Worm (Caenorhabditis elegans) whole organism, late embryonic: Measurements from ENCODE around the gene gtbp-1.

Source experiments
- C08G9.2 ChIP-seq: sonication (generic microtip); optimal IDR thresholded peaks from 2 replicates; lab custom pipeline; 2016; ENCODE audit warnings: mild to moderate bottlenecking, missing genetic modification characterization, moderate library complexity, missing compliant biosample characterization
- K09A11.1 ChIP-seq: sonication (generic microtip); optimal IDR thresholded peaks from 2 replicates; lab custom pipeline; 2017; ENCODE audit warnings: antibody characterized with exemption, mild to moderate bottlenecking, missing genetic modification characterization, missing compliant biosample characterization; ENCODE audit not compliant: insufficient read depth
- T23F11.4 ChIP-seq: fragments of 200-800 bp; sonication (Bioruptor generic); optimal IDR thresholded peaks from 2 replicates; lab custom pipeline; 2018; ENCODE audit warnings: mild to moderate bottlenecking, missing genetic modification characterization, missing compliant biosample characterization
- Y22D7AL.16 ChIP-seq: sonication (generic microtip); optimal IDR thresholded peaks from 2 replicates; lab custom pipeline; 2016; ENCODE audit warnings: missing genetic modification characterization, missing compliant biosample characterization
- ama-1 ChIP-seq: fragments of 150-350 bp; optimal IDR thresholded peaks from 2 replicates; lab custom pipeline; 2014
- ceh-19 ChIP-seq: fragments of 200-800 bp; sonication (Bioruptor generic); optimal IDR thresholded peaks from 2 replicates; lab custom pipeline; 2018; ENCODE audit warnings: mild to moderate bottlenecking, missing genetic modification characterization, missing compliant biosample characterization
- ceh-2 ChIP-seq: sonication (generic microtip); optimal IDR thresholded peaks from 2 replicates; lab custom pipeline; 2016; ENCODE audit warnings: missing genotype, missing genetic modification characterization, missing compliant biosample characterization
- ceh-24 ChIP-seq: sonication (generic microtip); optimal IDR thresholded peaks from 2 replicates; lab custom pipeline; 2016; ENCODE audit warnings: mild to moderate bottlenecking, missing genetic modification characterization, missing compliant biosample characterization
- ceh-30 ChIP-seq: fragments of 150-350 bp; optimal IDR thresholded peaks from 2 replicates; lab custom pipeline; 2014; ENCODE audit warnings: missing biosample characterization, missing genetic modification characterization
- ceh-45 ChIP-seq: fragments of 200-800 bp; sonication (Bioruptor generic); IDR thresholded peaks from 2 replicates; pipeline ENCODE4 v1.3.6; 2022; ENCODE audit warnings: missing genetic modification reagents, missing genetic modification characterization, missing compliant biosample characterization
- ceh-48 ChIP-seq: sonication (generic microtip); optimal IDR thresholded peaks from 2 replicates; lab custom pipeline; 2016; ENCODE audit warnings: missing genetic modification characterization, inconsistent platforms, missing compliant biosample characterization
- ceh-6 ChIP-seq: fragments of 200-800 bp; sonication (Bioruptor generic); optimal IDR thresholded peaks from 2 replicates; lab custom pipeline; 2018; ENCODE audit warnings: mild to moderate bottlenecking, missing genetic modification characterization, missing compliant biosample characterization
- ceh-9 ChIP-seq: sonication (generic microtip); optimal IDR thresholded peaks from 2 replicates; lab custom pipeline; 2016; ENCODE audit warnings: mild to moderate bottlenecking, missing genetic modification characterization, inconsistent platforms, missing compliant biosample characterization
- dmd-4 ChIP-seq: sonication (generic microtip); optimal IDR thresholded peaks from 2 replicates; lab custom pipeline; 2016; ENCODE audit warnings: borderline replicate concordance, missing genetic modification characterization, missing compliant biosample characterization
- dve-1 ChIP-seq: sonication (generic microtip); optimal IDR thresholded peaks from 2 replicates; lab custom pipeline; 2017; ENCODE audit warnings: antibody characterized with exemption, mild to moderate bottlenecking, missing genetic modification characterization, missing compliant biosample characterization
- elt-2 ChIP-seq: sonication (generic microtip); optimal IDR thresholded peaks from 2 replicates; lab custom pipeline; 2016; ENCODE audit warnings: missing genetic modification reagents, missing genetic modification characterization, missing compliant biosample characterization
- elt-4 ChIP-seq: sonication (generic microtip); optimal IDR thresholded peaks from 2 replicates; lab custom pipeline; 2016; ENCODE audit warnings: missing genetic modification characterization, missing compliant biosample characterization
- ets-4 ChIP-seq: sonication (generic microtip); optimal IDR thresholded peaks from 2 replicates; lab custom pipeline; 2016; ENCODE audit warnings: missing genetic modification characterization, missing compliant biosample characterization
- eyg-1 ChIP-seq: sonication (generic microtip); optimal IDR thresholded peaks from 2 replicates; lab custom pipeline; 2016; ENCODE audit warnings: missing genotype, missing genetic modification characterization, missing compliant biosample characterization
- gmeb-2 ChIP-seq: sonication (generic microtip); optimal IDR thresholded peaks from 2 replicates; lab custom pipeline; 2016; ENCODE audit warnings: missing genetic modification characterization, inconsistent platforms, missing compliant biosample characterization
- hlh-15 ChIP-seq: sonication (generic microtip); optimal IDR thresholded peaks from 2 replicates; lab custom pipeline; 2016; ENCODE audit warnings: missing genetic modification characterization, missing compliant biosample characterization
- hlh-6 ChIP-seq: sonication (generic microtip); optimal IDR thresholded peaks from 2 replicates; lab custom pipeline; 2016; ENCODE audit warnings: missing genotype, missing genetic modification characterization, missing compliant biosample characterization
- lin-11 ChIP-seq: fragments of 200-800 bp; sonication (Bioruptor generic); optimal IDR thresholded peaks from 2 replicates; lab custom pipeline; 2018; ENCODE audit warnings: mild to moderate bottlenecking, missing genetic modification characterization, missing compliant biosample characterization
- nhr-11 ChIP-seq: fragments of 150-350 bp; optimal IDR thresholded peaks from 2 replicates; lab custom pipeline; 2014; ENCODE audit warnings: missing biosample characterization, missing genetic modification characterization
- nhr-232 ChIP-seq: sonication (generic microtip); optimal IDR thresholded peaks from 2 replicates; lab custom pipeline; 2016; ENCODE audit warnings: missing genetic modification characterization, missing compliant biosample characterization
- pax-1 ChIP-seq: fragments of 150-350 bp; optimal IDR thresholded peaks from 2 replicates; lab custom pipeline; 2014; ENCODE audit warnings: missing biosample characterization, missing genetic modification characterization
- pha-2 ChIP-seq: sonication (generic microtip); optimal IDR thresholded peaks from 2 replicates; lab custom pipeline; 2017; ENCODE audit warnings: mild to moderate bottlenecking, missing genetic modification characterization, missing compliant biosample characterization
- pha-4 ChIP-seq: fragments of 150-350 bp; optimal IDR thresholded peaks from 2 replicates; lab custom pipeline; 2018; ENCODE audit warnings: missing biosample characterization, missing genetic modification reagents, missing genetic modification characterization
- sdc-2 ChIP-seq: sonication (generic microtip); optimal IDR thresholded peaks from 2 replicates; lab custom pipeline; 2016; ENCODE audit warnings: missing genotype, missing genetic modification characterization, missing compliant biosample characterization
- sox-2 ChIP-seq: fragments of 200-800 bp; sonication (Bioruptor generic); IDR thresholded peaks from 2 replicates; pipeline ENCODE4 v1.3.6; 2022; ENCODE audit warnings: missing genetic modification reagents, missing genetic modification characterization, missing compliant biosample characterization
- syd-9 ChIP-seq: sonication (generic microtip); optimal IDR thresholded peaks from 2 replicates; lab custom pipeline; 2016; ENCODE audit warnings: mild to moderate bottlenecking, missing genetic modification characterization, moderate library complexity, missing compliant biosample characterization
- tbx-2 ChIP-seq: sonication (generic microtip); optimal IDR thresholded peaks from 2 replicates; lab custom pipeline; 2016; ENCODE audit warnings: missing genetic modification characterization, missing compliant biosample characterization
- tbx-7 ChIP-seq: sonication (generic microtip); optimal IDR thresholded peaks from 2 replicates; lab custom pipeline; 2016; ENCODE audit warnings: missing genotype, missing genetic modification characterization, missing compliant biosample characterization
- ttx-3 ChIP-seq: sonication (generic microtip); optimal IDR thresholded peaks from 2 replicates; lab custom pipeline; 2016; ENCODE audit warnings: missing genetic modification reagents, missing genetic modification characterization, missing compliant biosample characterization
- unc-3 ChIP-seq, 2 experiments: fragments of 200-800 bp in 1 of 2; sonication (Bioruptor generic) in 1 of 2; sonication (generic microtip) in 1 of 2; conservative IDR thresholded peaks in 1 of 2; optimal IDR thresholded peaks in 1 of 2; 2 replicates each; pipeline versions ENCODE4 v1.3.6 to Lab custom; 2016 to 2022; ENCODE audit warnings: missing compliant biosample characterization in 2 of 2, missing genetic modification characterization in 2 of 2, missing genetic modification reagents in 1 of 2
- unc-42 ChIP-seq: sonication (generic microtip); optimal IDR thresholded peaks from 2 replicates; lab custom pipeline; 2016; ENCODE audit warnings: missing genotype, missing genetic modification characterization, missing compliant biosample characterization
- unc-55 ChIP-seq: sonication (generic microtip); optimal IDR thresholded peaks from 2 replicates; lab custom pipeline; 2017; ENCODE audit warnings: missing biosample characterization, missing genetic modification reagents, missing genetic modification characterization
- unc-86 ChIP-seq: sonication (generic microtip); optimal IDR thresholded peaks from 2 replicates; lab custom pipeline; 2016; ENCODE audit warnings: missing genetic modification characterization, missing compliant biosample characterization
- zip-5 ChIP-seq: sonication (generic microtip); optimal IDR thresholded peaks from 2 replicates; lab custom pipeline; 2016; ENCODE audit warnings: missing genetic modification characterization, missing compliant biosample characterization
- ztf-16 ChIP-seq: sonication (generic microtip); optimal IDR thresholded peaks from 2 replicates; lab custom pipeline; 2017; ENCODE audit warnings: missing genetic modification characterization, missing compliant biosample characterization

gtbp-1 gene

ce11 chrIV:10164086-10164485 is 35.3 kb upstream of the gtbp-1 start:
- TF ChIP-seq unc-55 (GFP tag; lab: Kevin White, UChicago): no peak
- no peak for TF ChIP-seq ceh-2 (tag; lab: Kevin White, UChicago)
- TF ChIP-seq hlh-6 (tag; lab: Kevin White, UChicago): no peak
- TF ChIP-seq ceh-9 (tag; lab: Kevin White, UChicago): no peak
- TF ChIP-seq pha-2 (tag; lab: Kevin White, UChicago): no peak
- TF ChIP-seq eyg-1 (tag; lab: Kevin White, UChicago): no peak
- no peak for TF ChIP-seq elt-4 (tag; lab: Kevin White, UChicago)
- no peak for TF ChIP-seq unc-86 (tag; lab: Kevin White, UChicago)
- TF ChIP-seq lin-11 (tag; lab: Kevin White, UChicago): no peak
- no peak for TF ChIP-seq dve-1 (tag; lab: Kevin White, UChicago)
- no peak for TF ChIP-seq sox-2 (GFP tag; lab: Robert Waterston, UW)
- TF ChIP-seq K09A11.1 (tag; lab: Kevin White, UChicago): no peak
- TF ChIP-seq dmd-4 (tag; lab: Kevin White, UChicago): no peak
- TF ChIP-seq nhr-232 (tag; lab: Kevin White, UChicago): no peak

ce11 chrIV:10161706-10162105 is 33.0 kb upstream of the gtbp-1 start, which contains the start of gene pps-1:
Gene pps-1, plus strand, starts transcription at chrIV:10162006.
- TF ChIP-seq unc-86 (tag; lab: Kevin White, UChicago): no peak
- TF ChIP-seq ceh-6 (GFP tag; lab: Kevin White, UChicago): no peak
- no peak for TF ChIP-seq hlh-15 (tag; lab: Kevin White, UChicago)
- TF ChIP-seq ceh-2 (tag; lab: Kevin White, UChicago): no peak
- TF ChIP-seq C08G9.2 (tag; lab: Kevin White, UChicago): no peak
- TF ChIP-seq dve-1 (tag; lab: Kevin White, UChicago): no peak
- TF ChIP-seq tbx-2: no peak
- no peak for TF ChIP-seq sdc-2 (tag; lab: Kevin White, UChicago)
- no peak for TF ChIP-seq unc-42 (tag; lab: Kevin White, UChicago)
- TF ChIP-seq, all 69 proteins: peak for 0

ce11 chrIV:10157489-10158088 is 28.8 kb upstream of the gtbp-1 start, which contains the start of gene ttr-53:
Gene ttr-53, plus strand, starts transcription at chrIV:10158038.
- TF ChIP-seq pha-4 (tag; lab: Kevin White, UChicago): no peak
- TF ChIP-seq K09A11.1 (tag; lab: Kevin White, UChicago): no peak
- no peak for TF ChIP-seq hlh-15 (tag; lab: Kevin White, UChicago)
- no peak for TF ChIP-seq ztf-16 (tag; lab: Kevin White, UChicago)
- TF ChIP-seq ceh-24 (tag; lab: Kevin White, UChicago): no peak
- TF ChIP-seq gmeb-2 (tag; lab: Kevin White, UChicago): no peak
- no peak for TF ChIP-seq ceh-45 (GFP tag; lab: Robert Waterston, UW)
- TF ChIP-seq nhr-11: no peak
- TF ChIP-seq ceh-48 (tag; lab: Kevin White, UChicago): no peak
- no peak for TF ChIP-seq pax-1 (tag; lab: Kevin White, UChicago)
- TF ChIP-seq ceh-2 (tag; lab: Kevin White, UChicago): no peak
- TF ChIP-seq sdc-2 (tag; lab: Kevin White, UChicago): no peak
- no peak for TF ChIP-seq ama-1 (lab: Kevin White, UChicago)
- no peak for TF ChIP-seq dve-1 (tag; lab: Kevin White, UChicago)
- no peak for TF ChIP-seq zip-5 (tag; lab: Kevin White, UChicago)
- TF ChIP-seq syd-9 (tag; lab: Kevin White, UChicago): no peak
- TF ChIP-seq hlh-6 (tag; lab: Kevin White, UChicago): no peak
- TF ChIP-seq elt-2 (tag; lab: Kevin White, UChicago): no peak

ce11 chrIV:10157034-10157433 is 28.3 kb upstream of the gtbp-1 start:
- TF ChIP-seq C08G9.2 (tag; lab: Kevin White, UChicago): no peak

ce11 chrIV:10155475-10155874 is 26.7 kb upstream of the gtbp-1 start, which contains the start of gene ttr-54:
Gene ttr-54, plus strand, starts transcription at chrIV:10155775.
- TF ChIP-seq ttx-3 (tag; lab: Kevin White, UChicago): no peak
- TF ChIP-seq unc-3 (GFP tag; conservative IDR thresholded peaks at IDR 0.05; lab: Robert Waterston, UW): no peak
- TF ChIP-seq unc-3 (tag; optimal IDR thresholded peaks at IDR 0.05; lab: Kevin White, UChicago): no peak
- no peak for TF ChIP-seq sox-2 (GFP tag; lab: Robert Waterston, UW)
- TF ChIP-seq eyg-1 (tag; lab: Kevin White, UChicago): no peak
- no peak for TF ChIP-seq ceh-19
- TF ChIP-seq tbx-7 (tag; lab: Kevin White, UChicago): no peak
- no peak for TF ChIP-seq unc-86 (tag; lab: Kevin White, UChicago)
- no peak for TF ChIP-seq Y22D7AL.16 (tag; lab: Kevin White, UChicago)
- TF ChIP-seq ceh-30 (tag; lab: Kevin White, UChicago): no peak
- no peak for TF ChIP-seq T23F11.4 (GFP tag; lab: Kevin White, UChicago)
- TF ChIP-seq ets-4: no peak
- TF ChIP-seq, all 69 proteins: peak for 0
